Worm (Caenorhabditis elegans): ENCODE measurements around the gene C05D11.13.
A peak's percentile ranks its signal among the peaks of the same experiment; 100 is the strongest.

DNA sequence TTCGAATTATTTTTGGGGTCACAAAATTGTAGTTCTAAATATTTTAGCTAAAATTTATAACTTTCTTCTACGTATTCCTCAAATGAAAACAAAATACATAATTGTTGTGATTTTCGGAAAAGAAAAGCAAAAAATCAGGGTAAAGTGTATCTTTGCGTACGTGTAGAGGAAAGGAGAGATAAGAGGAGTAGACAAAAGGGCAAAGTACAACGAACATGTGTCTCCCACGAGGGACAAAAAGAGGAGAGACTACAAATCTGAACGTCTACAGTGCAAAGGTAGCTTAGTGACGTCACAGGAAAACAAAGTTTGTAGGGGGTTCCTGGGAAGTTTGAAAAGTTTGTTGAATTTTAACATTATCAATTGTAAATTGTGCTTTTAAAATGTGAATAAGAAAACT lies 3.1 kb upstream of the C05D11.13 start:
- TF ChIP-seq pha-4 (tag; optimal IDR thresholded peaks at IDR 0.05) (no peak), unc-62 (GFP tag; optimal IDR thresholded peaks at IDR 0.05) (no peak), elt-3 (tag; optimal IDR thresholded peaks at IDR 0.05) (no peak), mep-1 (tag; optimal IDR thresholded peaks at IDR 0.05) (no peak), nhr-2 (tag; optimal IDR thresholded peaks at IDR 0.05) (no peak), sptf-1 (tag; optimal IDR thresholded peaks at IDR 0.05) (no peak), mls-2 (tag; optimal IDR thresholded peaks at IDR 0.05) (no peak), ztf-11 (tag; optimal IDR thresholded peaks at IDR 0.05) (no peak), sem-2 (GFP tag; optimal IDR thresholded peaks at IDR 0.05) (no peak), nhr-28 (tag; optimal IDR thresholded peaks at IDR 0.05) (no peak), blmp-1 (tag; optimal IDR thresholded peaks at IDR 0.05) (no peak), nhr-237 (tag; optimal IDR thresholded peaks at IDR 0.05) (peak; percentile 10), flh-1 (GFP tag; optimal IDR thresholded peaks at IDR 0.05) (no peak)

Data from whole organism, mixed stage, embryonic.